Worm (Caenorhabditis elegans) whole organism, midembryonic: ENCODE data around the gene frpr-10.

Source experiments
- T22C8.4 ChIP-seq: fragments of 200-800 bp; sonication (Bioruptor generic); IDR thresholded peaks from 2 replicates; pipeline ENCODE4 v1.3.6; 2022; ENCODE audit warnings: missing genetic modification characterization, missing compliant biosample characterization
- cog-1 ChIP-seq: sonication (generic microtip); optimal IDR thresholded peaks from 2 replicates; lab custom pipeline; 2016; ENCODE audit warnings: missing genetic modification characterization, missing compliant biosample characterization
- flt-1 ChIP-seq: fragments of 200-800 bp; sonication (Bioruptor generic); IDR thresholded peaks from 2 replicates; pipeline ENCODE4 v1.3.6; 2022; ENCODE audit warnings: missing genetic modification characterization, missing compliant biosample characterization
- klf-2 ChIP-seq: fragments of 200-800 bp; sonication (Bioruptor generic); conservative IDR thresholded peaks from 2 replicates; pipeline ENCODE4 v1.3.6; 2022; ENCODE audit warnings: missing genetic modification reagents, missing genetic modification characterization, missing compliant biosample characterization
- med-1 ChIP-seq: sonication (generic microtip); optimal IDR thresholded peaks from 2 replicates; lab custom pipeline; 2017; ENCODE audit warnings: missing genetic modification characterization, mild to moderate bottlenecking, missing compliant biosample characterization, antibody characterized with exemption, missing genetic modification reagents; ENCODE audit not compliant: insufficient read depth
- ref-1 ChIP-seq: fragments of 200-800 bp; sonication (Bioruptor generic); conservative IDR thresholded peaks from 2 replicates; pipeline ENCODE4 v1.3.6; 2022; ENCODE audit warnings: missing genetic modification reagents, missing genetic modification characterization, missing compliant biosample characterization
- tab-1 ChIP-seq: fragments of 200-800 bp; sonication (Bioruptor generic); IDR thresholded peaks from 2 replicates; pipeline ENCODE4 v1.3.6; 2022; ENCODE audit warnings: missing genetic modification characterization, missing compliant biosample characterization
- ztf-23 ChIP-seq: fragments of 200-800 bp; sonication (Bioruptor generic); IDR thresholded peaks from 2 replicates; pipeline ENCODE4 v1.3.6; 2022; ENCODE audit warnings: missing genetic modification reagents, missing genetic modification characterization, missing compliant biosample characterization
- ztf-29 ChIP-seq: fragments of 200-800 bp; sonication (Bioruptor generic); IDR thresholded peaks from 2 replicates; pipeline ENCODE4 v1.3.6; 2022; ENCODE audit warnings: missing genetic modification reagents, missing genetic modification characterization, missing compliant biosample characterization

The frpr-10 gene

DNA sequence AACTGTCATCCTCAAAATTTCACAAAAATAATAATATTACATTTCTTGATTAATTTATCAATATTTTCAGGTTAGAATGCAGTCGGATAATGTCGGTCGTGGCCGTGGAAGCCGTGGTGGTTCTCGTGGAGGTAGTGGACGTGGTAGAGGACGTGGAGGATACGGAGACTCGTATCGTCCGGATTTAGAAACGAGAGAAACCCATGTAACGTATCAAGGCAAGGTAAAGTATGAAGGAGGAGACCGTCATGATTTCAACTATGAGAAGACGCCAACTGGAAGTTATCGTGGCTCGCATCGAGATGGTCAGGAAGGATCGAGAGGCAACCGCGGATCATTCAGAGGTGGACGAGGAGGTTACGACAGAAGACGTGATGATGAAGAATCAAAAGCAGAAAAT is at the start of gene frpr-10:
frpr-10 (plus strand) TSS at position 301 of the 400 bp plus-strand sequence.
- no peak for TF ChIP-seq klf-2

- TF ChIP-seq klf-2 (no peak), flt-1 (GFP tag; lab: Robert Waterston, UW) (peak; percentile 47; the same call in 1 of the 2 replicates)
Observed at ce11 chrIV:7909455-7910141, 48.0 kb upstream of the frpr-10 start.

DNA sequence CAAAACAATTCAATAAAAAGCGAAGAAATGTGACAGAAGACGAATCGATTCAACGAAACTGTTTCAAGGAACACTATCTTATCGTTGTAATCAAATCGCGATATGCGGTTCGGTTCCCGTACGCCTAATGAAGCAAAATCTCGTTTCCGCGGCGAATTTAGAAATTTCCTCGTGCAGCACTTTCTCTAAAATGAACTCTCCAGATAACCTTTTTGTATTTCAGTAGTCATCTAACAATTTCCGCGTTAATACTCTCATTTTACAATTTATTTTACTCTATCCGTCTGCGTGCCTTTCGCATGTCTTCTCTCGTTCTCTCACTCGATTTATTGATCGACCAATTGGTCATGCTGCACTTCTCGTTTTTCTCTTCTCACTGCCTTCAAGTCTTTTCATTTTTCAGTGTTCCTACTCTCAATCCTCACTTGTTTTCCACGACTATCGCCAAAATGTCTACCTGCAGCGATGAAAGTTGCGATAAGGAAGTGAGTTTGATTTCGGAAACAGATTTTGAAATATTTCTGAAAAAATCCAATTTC is 47.3 kb upstream of the frpr-10 start, which contains the start of the genes npp-27 and ntl-4:
npp-27 (minus strand) TSS at position 51 of the 539 bp plus-strand sequence.
ntl-4 (plus strand) TSS at position 379 of the 539 bp plus-strand sequence.
- TF ChIP-seq T22C8.4 (GFP tag; lab: Robert Waterston, UW): peak; percentile 54; the same call in 1 of the 2 replicates
- no peak for TF ChIP-seq ztf-29

- TF ChIP-seq ztf-23 (no peak), cog-1 (no peak), klf-2 (no peak), ztf-29 (no peak), ref-1 (no peak), flt-1 (GFP tag; lab: Robert Waterston, UW) (no peak), med-1 (GFP tag; lab: Kevin White, UChicago) (no peak), T22C8.4 (GFP tag; lab: Robert Waterston, UW) (no peak), tab-1 (GFP tag; lab: Robert Waterston, UW) (no peak)
Observed at ce11 chrIV:7914991-7915390, 42.6 kb upstream of the frpr-10 start, which contains the start of gene C49H3.4. C49H3.4 (plus strand) TSS chrIV:7915291.

- TF ChIP-seq cog-1 (no peak), klf-2 (no peak), ztf-23 (no peak), T22C8.4 (GFP tag; lab: Robert Waterston, UW) (no peak)
Observed at ce11 chrIV:7916907-7917306, 40.7 kb upstream of the frpr-10 start.

- TF ChIP-seq ztf-23 (no peak), med-1 (GFP tag; lab: Kevin White, UChicago) (no peak), tab-1 (GFP tag; lab: Robert Waterston, UW) (no peak), ztf-29 (no peak), klf-2 (no peak), flt-1 (GFP tag; lab: Robert Waterston, UW) (no peak), cog-1 (no peak), ref-1 (no peak), T22C8.4 (GFP tag; lab: Robert Waterston, UW) (no peak)
Observed at ce11 chrIV:7917881-7918280, 39.7 kb upstream of the frpr-10 start.

- TF ChIP-seq T22C8.4 (GFP tag; lab: Robert Waterston, UW) (no peak), ztf-23 (no peak), ref-1 (no peak), ztf-29 (no peak), med-1 (GFP tag; lab: Kevin White, UChicago) (no peak), cog-1 (no peak), klf-2 (no peak), flt-1 (GFP tag; lab: Robert Waterston, UW) (no peak), tab-1 (GFP tag; lab: Robert Waterston, UW) (no peak)
Observed at ce11 chrIV:7920126-7920525, 37.5 kb upstream of the frpr-10 start, which contains the start of gene C49H3.16. C49H3.16 (plus strand) TSS chrIV:7920426.

- TF ChIP-seq flt-1 (GFP tag; lab: Robert Waterston, UW) (no peak), klf-2 (no peak), ref-1 (no peak), ztf-23 (no peak), med-1 (GFP tag; lab: Kevin White, UChicago) (no peak), ztf-29 (no peak), T22C8.4 (GFP tag; lab: Robert Waterston, UW) (no peak), cog-1 (no peak), tab-1 (GFP tag; lab: Robert Waterston, UW) (no peak)
Observed at ce11 chrIV:7923982-7924480, 33.6 kb upstream of the frpr-10 start, which contains the start of the genes xpo-3 and C49H3.3. xpo-3 (minus strand) TSS chrIV:7924032. C49H3.3 (plus strand) TSS chrIV:7924350.

ce11 chrIV:7924975-7925828 is 32.4 kb upstream of the frpr-10 start:
- TF ChIP-seq klf-2 (no peak), tab-1 (GFP tag; lab: Robert Waterston, UW) (no peak), ztf-29 (no peak), cog-1 (no peak), ztf-23 (no peak), flt-1 (GFP tag; lab: Robert Waterston, UW) (no peak)

- TF ChIP-seq tab-1 (GFP tag; lab: Robert Waterston, UW) (no peak), klf-2 (no peak), med-1 (GFP tag; lab: Kevin White, UChicago) (no peak), ztf-29 (no peak), flt-1 (GFP tag; lab: Robert Waterston, UW) (no peak), T22C8.4 (GFP tag; lab: Robert Waterston, UW) (no peak), cog-1 (no peak), ztf-23 (no peak), ref-1 (no peak)
Observed at ce11 chrIV:7926102-7926840, 31.3 kb upstream of the frpr-10 start, which contains the start of gene rps-2. rps-2 (minus strand) TSS chrIV:7926391.
